Worm (Caenorhabditis elegans) whole organism, L1 larva: ENCODE data around the gene nlp-49.
A peak's percentile ranks its signal among the peaks of the same experiment; 100 is the strongest.

Source experiments
- C04F5.9 ChIP-seq: sonication (generic microtip); optimal IDR thresholded peaks from 2 replicates; lab custom pipeline; 2016; ENCODE audit warnings: missing genetic modification characterization, missing compliant biosample characterization
- C34B4.2 ChIP-seq: sonication (generic microtip); optimal IDR thresholded peaks from 2 replicates; lab custom pipeline; 2017; ENCODE audit warnings: mild to moderate bottlenecking, missing genetic modification characterization, missing compliant biosample characterization
- F16B12.6 ChIP-seq: fragments of 150-350 bp; optimal IDR thresholded peaks from 2 replicates; lab custom pipeline; 2014; ENCODE audit warnings: missing biosample characterization, missing genetic modification characterization
- Y116A8C.19 ChIP-seq: sonication (generic microtip); optimal IDR thresholded peaks from 2 replicates; lab custom pipeline; 2016; ENCODE audit warnings: missing compliant biosample characterization, missing genetic modification characterization, borderline replicate concordance
- aha-1 ChIP-seq: fragments of 150-350 bp; optimal IDR thresholded peaks from 2 replicates; lab custom pipeline; 2014; ENCODE audit warnings: missing biosample characterization, missing genetic modification characterization
- alr-1 ChIP-seq: fragments of 200-800 bp; sonication (Bioruptor generic); optimal IDR thresholded peaks from 2 replicates; lab custom pipeline; 2018; ENCODE audit warnings: borderline replicate concordance, mild to moderate bottlenecking, missing genetic modification characterization, missing compliant biosample characterization
- aly-2 ChIP-seq: fragments of 150-350 bp; optimal IDR thresholded peaks from 2 replicates; lab custom pipeline; 2014; ENCODE audit warnings: missing biosample characterization, missing genetic modification characterization
- ama-1 ChIP-seq: fragments of 150-350 bp; optimal IDR thresholded peaks from 2 replicates; lab custom pipeline; 2014
- blmp-1 ChIP-seq: fragments of 150-350 bp; optimal IDR thresholded peaks from 2 replicates; lab custom pipeline; 2014; ENCODE audit warnings: missing biosample characterization, missing genetic modification characterization
- ceh-82 ChIP-seq, 3 experiments: fragments of 150-350 bp in 1 of 3; sonication (generic microtip) in 2 of 3; optimal IDR thresholded peaks; 2 replicates each; lab custom pipeline; 2014 to 2017; ENCODE audit warnings: missing biosample characterization in 3 of 3, missing genetic modification characterization in 3 of 3
- ceh-88 ChIP-seq: fragments of 200-800 bp; sonication (Bioruptor generic); IDR thresholded peaks from 2 replicates; pipeline ENCODE4 v1.3.6; 2022; ENCODE audit warnings: missing genetic modification characterization, missing compliant biosample characterization
- egl-13 ChIP-seq: sonication (generic microtip); optimal IDR thresholded peaks from 2 replicates; lab custom pipeline; 2016; ENCODE audit warnings: missing genotype, missing genetic modification reagents, missing genetic modification characterization, missing compliant biosample characterization
- elt-3 ChIP-seq, 6 experiments: fragments of 150-350 bp in 1 of 6; sonication (generic microtip); optimal IDR thresholded peaks; 2 replicates each; lab custom pipeline; 2017 to 2018; ENCODE audit warnings: missing biosample characterization in 6 of 6, missing genetic modification characterization in 6 of 6, inconsistent platforms in 1 of 6
- fkh-4 ChIP-seq: sonication (generic microtip); optimal IDR thresholded peaks from 2 replicates; lab custom pipeline; 2016; ENCODE audit warnings: missing compliant biosample characterization, missing genetic modification characterization, borderline replicate concordance
- fos-1 ChIP-seq: fragments of 150-350 bp; optimal IDR thresholded peaks from 2 replicates; lab custom pipeline; 2014; ENCODE audit warnings: missing biosample characterization, missing genetic modification characterization
- grh-1 ChIP-seq: fragments of 200-800 bp; sonication (Bioruptor generic); IDR thresholded peaks from 2 replicates; pipeline ENCODE4 v1.3.6; 2022; ENCODE audit warnings: missing genetic modification reagents, missing genetic modification characterization, missing compliant biosample characterization
- irx-1 ChIP-seq: sonication (generic microtip); optimal IDR thresholded peaks from 2 replicates; lab custom pipeline; 2016; ENCODE audit warnings: missing genetic modification characterization, missing compliant biosample characterization
- isw-1 ChIP-seq: fragments of 200-800 bp; sonication (Bioruptor generic); IDR thresholded peaks from 2 replicates; pipeline ENCODE4 v1.3.6; 2022; ENCODE audit warnings: missing genetic modification characterization, missing compliant biosample characterization
- jun-1 ChIP-seq: fragments of 150-350 bp; optimal IDR thresholded peaks from 2 replicates; lab custom pipeline; 2014; ENCODE audit warnings: missing biosample characterization, missing genetic modification reagents, missing genetic modification characterization
- lin-13 ChIP-seq: fragments of 150-350 bp; optimal IDR thresholded peaks from 2 replicates; lab custom pipeline; 2014; ENCODE audit warnings: missing biosample characterization, missing genetic modification reagents, missing genetic modification characterization
- lin-14 ChIP-seq: fragments of 200-800 bp; sonication (Bioruptor generic); optimal IDR thresholded peaks from 2 replicates; lab custom pipeline; 2018; ENCODE audit warnings: mild to moderate bottlenecking, missing genetic modification characterization, moderate library complexity, missing compliant biosample characterization
- lin-35 ChIP-seq, 2 experiments: fragments of 150-350 bp; optimal IDR thresholded peaks; 2 replicates each; lab custom pipeline; 2014; ENCODE audit warnings: missing biosample characterization in 2 of 2, missing genetic modification characterization in 2 of 2, missing genetic modification reagents in 2 of 2
- lin-39 ChIP-seq: fragments of 150-350 bp; optimal IDR thresholded peaks from 2 replicates; lab custom pipeline; 2014; ENCODE audit warnings: missing biosample characterization, missing genetic modification reagents, missing genetic modification characterization
- lir-3 ChIP-seq: sonication (generic microtip); optimal IDR thresholded peaks from 2 replicates; lab custom pipeline; 2016; ENCODE audit warnings: mild to moderate bottlenecking, missing genetic modification characterization, moderate library complexity, missing compliant biosample characterization; ENCODE audit not compliant: poor library complexity
- lsy-2 ChIP-seq, 2 experiments: fragments of 150-350 bp; optimal IDR thresholded peaks; 2 replicates each; lab custom pipeline; 2014; ENCODE audit warnings: missing biosample characterization in 2 of 2, missing genetic modification characterization in 2 of 2
- mdl-1 ChIP-seq, 2 experiments: fragments of 150-350 bp; optimal IDR thresholded peaks; 2 replicates each; lab custom pipeline; 2014 to 2017; ENCODE audit warnings: missing biosample characterization in 2 of 2, missing genetic modification characterization in 2 of 2, inconsistent platforms in 1 of 2
- mef-2 ChIP-seq: fragments of 150-350 bp; optimal IDR thresholded peaks from 2 replicates; lab custom pipeline; 2014; ENCODE audit warnings: missing biosample characterization, missing genetic modification characterization
- mep-1 ChIP-seq: fragments of 150-350 bp; optimal IDR thresholded peaks from 2 replicates; lab custom pipeline; 2014; ENCODE audit warnings: missing biosample characterization, missing genetic modification characterization
- nhr-11 ChIP-seq: fragments of 150-350 bp; optimal IDR thresholded peaks from 2 replicates; lab custom pipeline; 2014; ENCODE audit warnings: missing biosample characterization, missing genetic modification characterization
- nhr-12 ChIP-seq: sonication (generic microtip); optimal IDR thresholded peaks from 2 replicates; lab custom pipeline; 2017; ENCODE audit warnings: missing biosample characterization, missing genetic modification characterization
- nhr-19 ChIP-seq: fragments of 200-800 bp; sonication (Bioruptor generic); conservative IDR thresholded peaks from 2 replicates; pipeline ENCODE4 v1.3.6; 2022; ENCODE audit warnings: missing genetic modification characterization, missing compliant biosample characterization
- nhr-20 ChIP-seq: sonication (generic microtip); optimal IDR thresholded peaks from 2 replicates; lab custom pipeline; 2016; ENCODE audit warnings: mild to moderate bottlenecking, missing genetic modification characterization, missing compliant biosample characterization
- nhr-237 ChIP-seq: fragments of 150-350 bp; optimal IDR thresholded peaks from 2 replicates; lab custom pipeline; 2014; ENCODE audit warnings: missing biosample characterization, missing genetic modification characterization
- nhr-28 ChIP-seq: fragments of 150-350 bp; optimal IDR thresholded peaks from 2 replicates; lab custom pipeline; 2014; ENCODE audit warnings: missing biosample characterization, missing genetic modification characterization
- nhr-47 ChIP-seq: sonication (generic microtip); optimal IDR thresholded peaks from 2 replicates; lab custom pipeline; 2016; ENCODE audit warnings: mild to moderate bottlenecking, missing genetic modification characterization, moderate library complexity, missing compliant biosample characterization
- nhr-71 ChIP-seq: sonication (generic microtip); optimal IDR thresholded peaks from 2 replicates; lab custom pipeline; 2016; ENCODE audit warnings: mild to moderate bottlenecking, missing genetic modification characterization, moderate library complexity, missing compliant biosample characterization
- nhr-84 ChIP-seq: sonication (generic microtip); optimal IDR thresholded peaks from 2 replicates; lab custom pipeline; 2017; ENCODE audit warnings: missing biosample characterization, missing genetic modification characterization
- nhr-85 ChIP-seq: sonication (generic microtip); peaks from one replicate; lab custom pipeline; 2016; ENCODE audit warnings: missing genetic modification characterization, inconsistent platforms, missing compliant biosample characterization
- nhr-90 ChIP-seq: sonication (generic microtip); optimal IDR thresholded peaks from 2 replicates; lab custom pipeline; 2016; ENCODE audit warnings: mild to moderate bottlenecking, missing genetic modification characterization, missing compliant biosample characterization; ENCODE audit not compliant: poor library complexity
- pax-3 ChIP-seq: fragments of 200-800 bp; sonication (Bioruptor generic); optimal IDR thresholded peaks from 2 replicates; lab custom pipeline; 2018; ENCODE audit warnings: mild to moderate bottlenecking, missing genetic modification characterization, moderate library complexity, missing compliant biosample characterization
- pqm-1 ChIP-seq: sonication (generic microtip); optimal IDR thresholded peaks from 3 replicates; lab custom pipeline; 2017; ENCODE audit warnings: missing biosample characterization, missing genetic modification characterization
- snpc-4 ChIP-seq: fragments of 150-350 bp; optimal IDR thresholded peaks from 2 replicates; lab custom pipeline; 2014; ENCODE audit warnings: missing biosample characterization, missing genetic modification characterization
- snu-23 ChIP-seq: sonication (generic microtip); optimal IDR thresholded peaks from 2 replicates; lab custom pipeline; 2016; ENCODE audit warnings: missing genetic modification characterization, missing compliant biosample characterization
- sox-4 ChIP-seq: sonication (generic microtip); optimal IDR thresholded peaks from 2 replicates; lab custom pipeline; 2016; ENCODE audit warnings: missing genetic modification characterization, missing compliant biosample characterization
- swsn-7 ChIP-seq: sonication (generic microtip); optimal IDR thresholded peaks from 2 replicates; lab custom pipeline; 2016; ENCODE audit warnings: missing genetic modification characterization, missing compliant biosample characterization
- unc-130 ChIP-seq: fragments of 150-350 bp; optimal IDR thresholded peaks from 2 replicates; lab custom pipeline; 2017; ENCODE audit warnings: missing biosample characterization, missing genetic modification characterization, inconsistent platforms
- unc-30 ChIP-seq: sonication (generic microtip); optimal IDR thresholded peaks from 2 replicates; lab custom pipeline; 2017; ENCODE audit warnings: missing biosample characterization, missing genetic modification characterization
- unc-98 ChIP-seq: fragments of 200-800 bp; sonication (Bioruptor generic); IDR thresholded peaks from 2 replicates; pipeline ENCODE4 v1.3.6; 2022; ENCODE audit warnings: missing genetic modification characterization, missing compliant biosample characterization
- xbp-1 ChIP-seq: sonication (generic microtip); optimal IDR thresholded peaks from 2 replicates; lab custom pipeline; 2016; ENCODE audit warnings: missing genetic modification characterization, missing compliant biosample characterization
- ztf-11 ChIP-seq, 2 experiments: sonication (generic microtip); optimal IDR thresholded peaks; 2 replicates each; lab custom pipeline; 2016 to 2017; ENCODE audit warnings: missing genetic modification characterization in 2 of 2, missing biosample characterization in 1 of 2, missing compliant biosample characterization in 1 of 2

Gene nlp-49

DNA sequence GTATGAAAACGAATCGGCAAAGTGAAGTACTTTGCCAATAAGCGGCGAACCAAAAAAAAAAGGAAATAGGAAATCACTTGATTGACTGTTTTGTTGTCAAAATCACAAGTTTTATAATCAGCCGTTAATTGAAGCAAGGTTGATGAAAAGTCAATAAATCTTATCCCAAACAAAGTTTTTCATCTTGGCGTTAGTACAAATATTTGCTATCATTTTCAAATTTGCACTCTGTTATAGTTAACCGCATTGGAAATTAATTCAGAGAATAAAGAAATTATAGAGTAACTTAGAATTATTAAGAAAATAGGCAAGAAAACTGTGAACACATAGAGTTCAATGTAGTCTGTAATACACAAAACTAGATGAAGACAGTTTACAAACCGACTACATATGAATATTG lies 40.0 kb downstream of the nlp-49 start, which contains the start of gene acs-17:
Gene acs-17 (minus strand): TSS at position 23 of the 400 bp plus-strand sequence.
- TF ChIP-seq nhr-90 (tag; lab: Kevin White, UChicago), result peak; percentile 16
- peak; percentile 11 for TF ChIP-seq unc-130
- TF ChIP-seq elt-3 (tag; optimal IDR thresholded peaks at IDR 0.05; lab: Kevin White, UChicago), result peak in 1 of 6 experiments; percentile 30
- TF ChIP-seq nhr-85 (tag; lab: Kevin White, UChicago), result peak; percentile 86
- no peak for TF ChIP-seq snpc-4 (tag; lab: Kevin White, UChicago)
- no peak for TF ChIP-seq ama-1 (lab: Kevin White, UChicago)
- TF ChIP-seq blmp-1 (tag; lab: Kevin White, UChicago), result peak; percentile 30
- TF ChIP-seq nhr-20 (tag; lab: Kevin White, UChicago), result peak; percentile 12

DNA sequence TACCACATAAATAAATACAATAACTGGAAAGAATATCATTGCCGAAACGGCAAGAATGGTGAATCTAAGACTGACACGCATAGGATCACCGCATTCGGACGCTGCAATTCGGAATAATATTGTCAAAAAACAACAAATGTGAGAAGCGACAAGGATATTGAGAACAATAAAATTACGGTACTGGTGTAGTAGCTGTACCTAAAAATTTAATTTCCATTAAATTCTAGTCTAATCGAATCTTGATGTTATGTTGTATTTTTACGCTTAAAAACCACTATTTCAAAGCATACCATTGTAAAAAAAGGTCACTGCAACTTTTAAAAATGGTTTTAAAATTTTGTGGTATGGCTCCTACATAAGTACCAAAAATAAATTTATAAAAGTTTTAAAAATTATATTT lies 44.3 kb downstream of the nlp-49 start, which contains the start of gene mig-23:
Gene mig-23 (minus strand): TSS at position 101 of the 400 bp plus-strand sequence.
- TF ChIP-seq aha-1 (tag; lab: Kevin White, UChicago) (no peak), nhr-84 (tag; lab: Kevin White, UChicago) (no peak), ceh-88 (no peak), nhr-28 (tag; lab: Kevin White, UChicago) (no peak), ceh-82 (tag; optimal IDR thresholded peaks at IDR 0.05; lab: Kevin White, UChicago) (no peak), ztf-11 (tag; optimal IDR thresholded peaks at IDR 0.05; lab: Kevin White, UChicago) (no peak), aly-2 (tag; lab: Kevin White, UChicago) (no peak), sox-4 (no peak), fkh-4 (tag; lab: Kevin White, UChicago) (no peak), lin-39 (tag; lab: Kevin White, UChicago) (no peak), mep-1 (no peak), Y116A8C.19 (tag; lab: Kevin White, UChicago) (no peak), nhr-47 (no peak), nhr-12 (tag; lab: Kevin White, UChicago) (no peak), C34B4.2 (tag; lab: Kevin White, UChicago) (no peak), lin-35 (GFP tag; optimal IDR thresholded peaks at IDR 0.05; lab: Kevin White, UChicago) (no peak), unc-30 (no peak), F16B12.6 (tag; lab: Kevin White, UChicago) (no peak), nhr-11 (tag; lab: Kevin White, UChicago) (no peak), lsy-2 (tag; optimal IDR thresholded peaks at IDR 0.05; lab: Kevin White, UChicago) (no peak)

DNA sequence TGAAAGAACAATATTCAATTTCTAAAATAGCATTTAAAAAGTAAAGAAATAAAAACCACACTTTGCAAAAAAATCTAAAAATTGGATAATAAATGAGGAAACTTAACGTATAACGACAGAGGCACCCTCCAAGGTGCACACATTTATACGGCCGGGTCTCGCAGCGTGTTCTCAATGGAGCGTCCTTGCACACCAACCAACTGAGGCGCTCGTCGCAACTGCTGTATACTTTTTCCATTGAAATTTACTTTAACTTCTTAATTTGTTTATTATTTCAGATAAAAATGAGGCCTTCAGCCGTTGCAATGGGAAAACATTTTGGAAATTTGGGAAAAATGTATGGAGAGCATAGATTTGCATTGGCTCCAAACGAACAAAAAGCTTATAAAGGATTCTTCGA lies 48.7 kb downstream of the nlp-49 start, which contains the start of the genes R07E4.5 and R07E4.3:
Gene R07E4.5 (minus strand): TSS at position 1 of the 400 bp plus-strand sequence.
Gene R07E4.3 (plus strand): TSS at position 285 of the 400 bp plus-strand sequence.
- no peak for TF ChIP-seq pqm-1
- TF ChIP-seq C04F5.9 (tag; lab: Kevin White, UChicago), result no peak
- TF ChIP-seq lin-14 (GFP tag; lab: Kevin White, UChicago), result peak; percentile 77
- no peak for TF ChIP-seq C34B4.2 (tag; lab: Kevin White, UChicago)
- TF ChIP-seq egl-13 (tag; lab: Kevin White, UChicago), result no peak
- peak; percentile 86 for TF ChIP-seq snu-23 (GFP tag; lab: Kevin White, UChicago)
- TF ChIP-seq nhr-237 (tag; lab: Kevin White, UChicago), result no peak
- no peak for TF ChIP-seq alr-1 (tag; lab: Kevin White, UChicago)
- peak in 2 of 6 experiments; percentile 12 to 76 for TF ChIP-seq elt-3 (tag; optimal IDR thresholded peaks at IDR 0.05; lab: Kevin White, UChicago)
- peak; percentile 74 for TF ChIP-seq lin-13 (GFP tag; lab: Kevin White, UChicago)
- TF ChIP-seq Y116A8C.19 (tag; lab: Kevin White, UChicago), result no peak
- TF ChIP-seq mdl-1 (tag; optimal IDR thresholded peaks at IDR 0.05; lab: Kevin White, UChicago), result peak in 1 of 2 experiments; percentile 76
- TF ChIP-seq xbp-1 (tag; lab: Kevin White, UChicago), result peak; percentile 86
- TF ChIP-seq nhr-19 (GFP tag; lab: Robert Waterston, UW), result peak; percentile 65
- TF ChIP-seq irx-1 (tag; lab: Kevin White, UChicago), result peak; percentile 20
- no peak for TF ChIP-seq unc-98
- no peak for TF ChIP-seq aha-1 (tag; lab: Kevin White, UChicago)
- no peak for TF ChIP-seq nhr-28 (tag; lab: Kevin White, UChicago)
- no peak for TF ChIP-seq mef-2
- TF ChIP-seq sox-4, result no peak
- peak; percentile 36 for TF ChIP-seq isw-1
- TF ChIP-seq lir-3 (tag; lab: Kevin White, UChicago), result no peak
- peak; percentile 81 for TF ChIP-seq nhr-20 (tag; lab: Kevin White, UChicago)
- TF ChIP-seq fos-1, result no peak
- peak; percentile 81 for TF ChIP-seq nhr-71 (tag; lab: Kevin White, UChicago)
- TF ChIP-seq jun-1 (tag; lab: Kevin White, UChicago), result peak; percentile 36
- TF ChIP-seq pax-3 (tag; lab: Kevin White, UChicago), result no peak
- peak; percentile 67 for TF ChIP-seq swsn-7 (tag; lab: Kevin White, UChicago)
- TF ChIP-seq grh-1 (GFP tag; lab: Robert Waterston, UW), result no peak
